Fruit fly (Drosophila melanogaster): ENCODE data around the gene CG43348.

Gene CG43348

dm6 chr2L:1185642-1186497, 13.3 kb upstream of the CG43348 start, which contains the start of gene CG5001 (continued):
- TF ChIP-seq CG4424 (GFP tag; optimal IDR thresholded peaks at IDR 0.05) (peak; percentile 80), Blimp-1 (GFP tag; optimal IDR thresholded peaks at IDR 0.05) (peak; percentile 92), Atf6 (GFP tag; IDR thresholded peaks at IDR 0.05) (peak; percentile 88), CG8281 (tag; optimal IDR thresholded peaks at IDR 0.05) (peak; percentile 51), CG9609 (GFP tag; optimal IDR thresholded peaks at IDR 0.05) (peak; percentile 57), chm (GFP tag; IDR thresholded peaks at IDR 0.05) (peak; percentile 82), hb (GFP tag; IDR thresholded peaks at IDR 0.05; ENCODE audit: partially characterized antibody) (no peak), al (GFP tag; IDR thresholded peaks at IDR 0.05) (peak; percentile 82), CG33557 (GFP tag; optimal IDR thresholded peaks at IDR 0.05) (peak; percentile 16), crc (GFP tag; optimal IDR thresholded peaks at IDR 0.05) (peak; percentile 34), jing (GFP tag; optimal IDR thresholded peaks at IDR 0.05) (no peak), Dfd (GFP tag; optimal IDR thresholded peaks at IDR 0.05) (peak in 1 of 2 experiments; percentile 48), shn (GFP tag; optimal IDR thresholded peaks at IDR 0.05) (peak; percentile 53), caup (GFP tag; optimal IDR thresholded peaks at IDR 0.05; ENCODE audit: severe bottlenecking) (peak; percentile 73), ham (GFP tag; IDR thresholded peaks at IDR 0.05) (no peak), CG3838 (GFP tag; optimal IDR thresholded peaks at IDR 0.05) (no peak), pfk (GFP tag; optimal IDR thresholded peaks at IDR 0.05) (no peak), btn (GFP tag; optimal IDR thresholded peaks at IDR 0.05) (peak; percentile 25), sima (GFP tag; optimal IDR thresholded peaks at IDR 0.05) (peak; percentile 7), CG12236 (GFP tag; optimal IDR thresholded peaks at IDR 0.05) (peak; percentile 27), CG10209 (GFP tag; optimal IDR thresholded peaks at IDR 0.05) (peak; percentile 76), CkIIα-i1 (GFP tag; IDR thresholded peaks at IDR 0.05) (no peak), Nf-YA (GFP tag; IDR thresholded peaks at IDR 0.05) (peak; percentile 76), gcm2 (GFP tag; optimal IDR thresholded peaks at IDR 0.05) (peak; percentile 77), CG7271 (tag; optimal IDR thresholded peaks at IDR 0.05) (peak; percentile 56), CG7928 (GFP tag; optimal IDR thresholded peaks at IDR 0.05) (peak; percentile 37), Hr3 (GFP tag; optimal IDR thresholded peaks at IDR 0.05) (peak; percentile 82), Fer3 (tag; optimal IDR thresholded peaks at IDR 0.05) (peak; percentile 94), CG7372 (GFP tag; IDR thresholded peaks at IDR 0.05) (peak; percentile 80), CG8290 (GFP tag; optimal IDR thresholded peaks at IDR 0.05) (peak; percentile 34), CG8290 (tag; optimal IDR thresholded peaks at IDR 0.05) (peak in 1 of 2 experiments; percentile 91), Mrtf (GFP tag; IDR thresholded peaks at IDR 0.05) (peak; percentile 84), vnd (GFP tag; IDR thresholded peaks at IDR 0.05; ENCODE audit: partially characterized antibody) (no peak), CG4730 (GFP tag; IDR thresholded peaks at IDR 0.05) (peak; percentile 82), CG9727 (GFP tag; optimal IDR thresholded peaks at IDR 0.05) (peak; percentile 73), fd96Cb (tag; optimal IDR thresholded peaks at IDR 0.05) (peak; percentile 78), scrt (GFP tag; optimal IDR thresholded peaks at IDR 0.05) (no peak), run (tag; optimal IDR thresholded peaks at IDR 0.05) (peak; percentile 92), CG16779 (GFP tag; IDR thresholded peaks at IDR 0.05) (peak; percentile 59; the same call in 1 of the 2 replicates), CG17328 (GFP tag; IDR thresholded peaks at IDR 0.05) (peak; percentile 86), CG4617 (GFP tag; optimal IDR thresholded peaks at IDR 0.05; ENCODE audit: borderline replicate concordance) (peak; percentile 12), zfh2 (GFP tag; optimal IDR thresholded peaks at IDR 0.05) (peak; percentile 58), CG31388 (GFP tag; optimal IDR thresholded peaks at IDR 0.05) (peak; percentile 70), insv (GFP tag; optimal IDR thresholded peaks at IDR 0.05) (peak in 1 of 2 experiments; percentile 7), CG11093 (GFP tag; IDR thresholded peaks at IDR 0.05) (peak; percentile 55; the same call in 2 of the 3 replicates), CG1832 (GFP tag; optimal IDR thresholded peaks at IDR 0.05) (no peak), grn (GFP tag; optimal IDR thresholded peaks at IDR 0.05) (no peak), bab2 (GFP tag; optimal IDR thresholded peaks at IDR 0.05) (peak; percentile 71)

Measured in whole organism, embryonic.